Fruit fly (Drosophila melanogaster): ENCODE results near the gene Bdbt.
A peak's percentile ranks its signal among the peaks of the same experiment; 100 is the strongest.

Bdbt gene

dm6 chr3R:21127352-21127985 is 8.8 kb upstream of the Bdbt start, which contains the start of the genes slmb and CG5793 (continued):
- TF ChIP-seq CG3995 (GFP tag; optimal IDR thresholded peaks at IDR 0.05) (peak; percentile 10), CG17359 (tag; optimal IDR thresholded peaks at IDR 0.05) (no peak), peb (GFP tag; IDR thresholded peaks at IDR 0.05) (no peak), CG2120 (GFP tag; optimal IDR thresholded peaks at IDR 0.05) (peak; percentile 79), GATAe (GFP tag; conservative IDR thresholded peaks at IDR 0.05) (peak; percentile 62; the same call in 1 of the 2 replicates), ro (GFP tag; IDR thresholded peaks at IDR 0.05) (no peak), Rx (GFP tag; IDR thresholded peaks at IDR 0.05) (0 out of 2 replicates have a peak, but pooled peaks have one; percentile 8), Sry-β (GFP tag; optimal IDR thresholded peaks at IDR 0.05) (peak; percentile 21), dysf (GFP tag; IDR thresholded peaks at IDR 0.05) (peak; percentile 32; the same call in 1 of the 3 replicates), pan (optimal IDR thresholded peaks at IDR 0.05) (no peak), pan (GFP tag; optimal IDR thresholded peaks at IDR 0.05 in 1 of 2, IDR thresholded peaks at IDR 0.05 in 1 of 2) (peak in 1 of 2 experiments; percentile 30), Meics (GFP tag; optimal IDR thresholded peaks at IDR 0.05) (peak; percentile 20), CG6683 (GFP tag; optimal IDR thresholded peaks at IDR 0.05) (no peak), bsh (GFP tag; optimal IDR thresholded peaks at IDR 0.05) (peak in 1 of 2 experiments; percentile 27), btn (GFP tag; optimal IDR thresholded peaks at IDR 0.05) (no peak), gsb-n (tag; optimal IDR thresholded peaks at IDR 0.05) (peak; percentile 25), Hmr (GFP tag; optimal IDR thresholded peaks at IDR 0.05) (no peak), CG7786 (GFP tag; optimal IDR thresholded peaks at IDR 0.05) (peak; percentile 56), CHES-1-like (GFP tag; optimal IDR thresholded peaks at IDR 0.05) (peak; percentile 74), lab (GFP tag; optimal IDR thresholded peaks at IDR 0.05) (no peak), pzg (GFP tag; optimal IDR thresholded peaks at IDR 0.05) (peak; percentile 93), CG15696 (tag; optimal IDR thresholded peaks at IDR 0.05) (no peak), BtbVII (GFP tag; optimal IDR thresholded peaks at IDR 0.05) (no peak), dati (GFP tag; IDR thresholded peaks at IDR 0.05) (no peak), fu2 (GFP tag; optimal IDR thresholded peaks at IDR 0.05) (peak; percentile 38), D (optimal IDR thresholded peaks at IDR 0.05) (no peak), D (GFP tag; optimal IDR thresholded peaks at IDR 0.05) (no peak), Neu2 (GFP tag; optimal IDR thresholded peaks at IDR 0.05; ENCODE audit: borderline replicate concordance) (no peak), CG6272 (GFP tag; IDR thresholded peaks at IDR 0.05) (no peak), CG31441 (GFP tag; IDR thresholded peaks at IDR 0.05) (no peak), Med (GFP tag) (peak; percentile 94), slou (GFP tag; optimal IDR thresholded peaks at IDR 0.05) (peak; percentile 6), CG33557 (GFP tag; optimal IDR thresholded peaks at IDR 0.05) (no peak), gt (GFP tag; IDR thresholded peaks at IDR 0.05) (no peak), bab2 (GFP tag; optimal IDR thresholded peaks at IDR 0.05) (peak; percentile 43), CG30431 (GFP tag; optimal IDR thresholded peaks at IDR 0.05) (no peak), CG17385 (GFP tag; optimal IDR thresholded peaks at IDR 0.05) (no peak), NC2α (GFP tag; optimal IDR thresholded peaks at IDR 0.05) (no peak), abd-A (tag; optimal IDR thresholded peaks at IDR 0.05) (no peak), slp2 (GFP tag; optimal IDR thresholded peaks at IDR 0.05) (no peak), ham (GFP tag; IDR thresholded peaks at IDR 0.05) (no peak), luna (GFP tag; optimal IDR thresholded peaks at IDR 0.05) (peak; percentile 9), CG8924 (tag; optimal IDR thresholded peaks at IDR 0.05) (peak; percentile 43), chn (GFP tag; optimal IDR thresholded peaks at IDR 0.05) (peak; percentile 44), Camta (GFP tag; optimal IDR thresholded peaks at IDR 0.05) (peak; percentile 26), CG18476 (GFP tag; optimal IDR thresholded peaks at IDR 0.05) (no peak), hkb (optimal IDR thresholded peaks at IDR 0.05) (no peak), hkb (GFP tag; IDR thresholded peaks at IDR 0.05) (peak; percentile 37; the same call in 1 of the 2 replicates), CG11695 (GFP tag; IDR thresholded peaks at IDR 0.05) (no peak), pho (GFP tag; optimal IDR thresholded peaks at IDR 0.05) (peak; percentile 72), Tbp (GFP tag; optimal IDR thresholded peaks at IDR 0.05) (no peak)
